Worm (Caenorhabditis elegans) whole organism, L4 larva: Measurements from ENCODE around the gene F22E5.8.
"Not testable (repeated sequence)": the region's sequence is repeated elsewhere in the genome, so short reads cannot be mapped to it uniquely, and the experiment has no call there.

Experiments
- D1046.2 ChIP-seq: fragments of 200-800 bp; sonication (Bioruptor generic); IDR thresholded peaks from 2 replicates; pipeline ENCODE4 v1.3.6; 2022; ENCODE audit warnings: missing genetic modification characterization, missing compliant biosample characterization
- F26F4.8 ChIP-seq: fragments of 200-800 bp; sonication (Bioruptor generic); conservative IDR thresholded peaks from 2 replicates; pipeline ENCODE4 v1.3.6; 2022; ENCODE audit warnings: missing genetic modification characterization, missing compliant biosample characterization
- Y5F2A.4 ChIP-seq: fragments of 200-800 bp; sonication (Bioruptor generic); optimal IDR thresholded peaks from 2 replicates; lab custom pipeline; 2018; ENCODE audit warnings: mild to moderate bottlenecking, missing genetic modification characterization, missing compliant biosample characterization
- ZK337.2 ChIP-seq: fragments of 200-800 bp; sonication (Bioruptor generic); IDR thresholded peaks from 2 replicates; pipeline ENCODE4 v1.3.6; 2022; ENCODE audit warnings: missing genetic modification reagents, missing genetic modification characterization, missing compliant biosample characterization
- ZK546.5 ChIP-seq, 2 experiments: sonication (generic microtip); optimal IDR thresholded peaks; 2 replicates each; lab custom pipeline; 2017; ENCODE audit warnings: missing biosample characterization in 2 of 2, missing genetic modification characterization in 2 of 2
- aha-1 ChIP-seq: fragments of 150-350 bp; peaks from one replicate; lab custom pipeline; 2014; ENCODE audit warnings: missing biosample characterization, missing genetic modification characterization
- ceh-82 ChIP-seq: sonication (generic microtip); optimal IDR thresholded peaks from 2 replicates; lab custom pipeline; 2017; ENCODE audit warnings: missing biosample characterization, missing genetic modification characterization
- ctbp-1 ChIP-seq: fragments of 200-800 bp; sonication (Bioruptor generic); IDR thresholded peaks from 2 replicates; pipeline ENCODE4 v1.3.6; 2022; ENCODE audit warnings: missing genetic modification reagents, missing genetic modification characterization, missing compliant biosample characterization
- daf-16 ChIP-seq, 3 experiments: sonication (generic microtip); optimal IDR thresholded peaks; 2 replicates each; lab custom pipeline; 2016 to 2017; ENCODE audit warnings: missing genetic modification characterization in 3 of 3, missing genetic modification reagents in 3 of 3, mild to moderate bottlenecking in 2 of 3, missing compliant biosample characterization in 2 of 3, missing biosample characterization in 1 of 3, moderate library complexity in 1 of 3
- daf-19 ChIP-seq: fragments of 200-800 bp; sonication (Bioruptor generic); conservative IDR thresholded peaks from 2 replicates; pipeline ENCODE4 v1.3.6; 2022; ENCODE audit warnings: missing genetic modification characterization, missing compliant biosample characterization
- dmd-8 ChIP-seq: fragments of 200-800 bp; sonication (Bioruptor generic); IDR thresholded peaks from 2 replicates; pipeline ENCODE4 v1.3.6; 2022; ENCODE audit warnings: missing genetic modification characterization, missing compliant biosample characterization
- duxl-1 ChIP-seq: sonication (generic microtip); optimal IDR thresholded peaks from 2 replicates; lab custom pipeline; 2016; ENCODE audit warnings: mild to moderate bottlenecking, missing genetic modification characterization, moderate library complexity, missing compliant biosample characterization; ENCODE audit not compliant: poor library complexity
- fkh-10 ChIP-seq: fragments of 150-350 bp; optimal IDR thresholded peaks from 2 replicates; lab custom pipeline; 2014; ENCODE audit warnings: missing biosample characterization, missing genetic modification reagents, missing genetic modification characterization
- fos-1 ChIP-seq: fragments of 150-350 bp; optimal IDR thresholded peaks from 2 replicates; lab custom pipeline; 2014; ENCODE audit warnings: missing biosample characterization, missing genetic modification characterization
- hlh-30 ChIP-seq: sonication (generic microtip); optimal IDR thresholded peaks from 2 replicates; lab custom pipeline; 2017; ENCODE audit warnings: antibody characterized with exemption, mild to moderate bottlenecking, missing genetic modification characterization, missing compliant biosample characterization; ENCODE audit not compliant: insufficient read depth
- hmg-1.1 ChIP-seq: fragments of 200-800 bp; sonication (Bioruptor generic); IDR thresholded peaks from 2 replicates; pipeline ENCODE4 v1.3.6; 2022; ENCODE audit warnings: missing genetic modification reagents, missing genetic modification characterization, missing compliant biosample characterization
- lin-29 ChIP-seq: fragments of 200-800 bp; sonication (Bioruptor generic); IDR thresholded peaks from 2 replicates; pipeline ENCODE4 v1.3.6; 2022; ENCODE audit warnings: missing genetic modification reagents, missing genetic modification characterization, missing compliant biosample characterization
- lin-38 ChIP-seq: fragments of 200-800 bp; sonication (Bioruptor generic); IDR thresholded peaks from 2 replicates; pipeline ENCODE4 v1.3.6; 2022; ENCODE audit warnings: missing genetic modification reagents, missing genetic modification characterization, missing compliant biosample characterization
- lir-3 ChIP-seq: sonication (generic microtip); optimal IDR thresholded peaks from 2 replicates; lab custom pipeline; 2016; ENCODE audit warnings: mild to moderate bottlenecking, missing genetic modification characterization, missing compliant biosample characterization
- mdl-1 ChIP-seq, 2 experiments: fragments of 150-350 bp in 1 of 2; sonication (generic microtip) in 1 of 2; optimal IDR thresholded peaks; 2 replicates each; lab custom pipeline; 2014 to 2017; ENCODE audit warnings: missing biosample characterization in 2 of 2, missing genetic modification characterization in 2 of 2
- mdt-29 ChIP-seq: fragments of 200-800 bp; sonication (Bioruptor generic); IDR thresholded peaks from 2 replicates; pipeline ENCODE4 v1.3.6; 2022; ENCODE audit warnings: missing genetic modification reagents, missing genetic modification characterization, missing compliant biosample characterization
- nhr-10 ChIP-seq: fragments of 150-350 bp; optimal IDR thresholded peaks from 2 replicates; lab custom pipeline; 2014; ENCODE audit warnings: missing biosample characterization, missing genetic modification characterization
- nhr-11 ChIP-seq: fragments of 150-350 bp; optimal IDR thresholded peaks from 2 replicates; lab custom pipeline; 2014; ENCODE audit warnings: missing biosample characterization, missing genetic modification characterization
- nhr-111 ChIP-seq: fragments of 200-800 bp; sonication (Bioruptor generic); optimal IDR thresholded peaks from 2 replicates; lab custom pipeline; 2018; ENCODE audit warnings: mild to moderate bottlenecking, missing genetic modification characterization, missing compliant biosample characterization
- nhr-28 ChIP-seq: fragments of 150-350 bp; optimal IDR thresholded peaks from 2 replicates; lab custom pipeline; 2014; ENCODE audit warnings: missing biosample characterization, missing genetic modification characterization
- nhr-48 ChIP-seq: sonication (generic microtip); optimal IDR thresholded peaks from 2 replicates; lab custom pipeline; 2016; ENCODE audit warnings: mild to moderate bottlenecking, missing genetic modification characterization, missing compliant biosample characterization
- sdz-12 ChIP-seq: fragments of 200-800 bp; sonication (Bioruptor generic); optimal IDR thresholded peaks from 2 replicates; lab custom pipeline; 2018; ENCODE audit warnings: mild to moderate bottlenecking, missing genetic modification characterization, missing compliant biosample characterization
- snpc-1.2 ChIP-seq: fragments of 200-800 bp; sonication (Bioruptor generic); IDR thresholded peaks from 2 replicates; pipeline ENCODE4 v1.3.6; 2022; ENCODE audit warnings: missing genetic modification reagents, missing genetic modification characterization, missing compliant biosample characterization
- snpc-4 ChIP-seq: fragments of 150-350 bp; optimal IDR thresholded peaks from 2 replicates; lab custom pipeline; 2014; ENCODE audit warnings: missing biosample characterization, missing genetic modification characterization
- spr-3 ChIP-seq: fragments of 200-800 bp; sonication (Bioruptor generic); optimal IDR thresholded peaks from 2 replicates; lab custom pipeline; 2018; ENCODE audit warnings: mild to moderate bottlenecking, missing genetic modification characterization, missing compliant biosample characterization
- unc-130 ChIP-seq: sonication (generic microtip); optimal IDR thresholded peaks from 2 replicates; lab custom pipeline; 2016; ENCODE audit warnings: missing genetic modification reagents, missing genetic modification characterization, missing compliant biosample characterization
- unc-62 ChIP-seq, 3 experiments: fragments of 150-350 bp in 1 of 3; sonication (generic microtip); optimal IDR thresholded peaks in 2 of 3; peaks in 1 of 3; 1 replicate in 1 of 3; 2 replicates in 2 of 3; lab custom pipeline; 2014 to 2017; ENCODE audit warnings: missing biosample characterization in 3 of 3, missing genetic modification characterization in 3 of 3, missing genetic modification reagents in 3 of 3, missing genotype in 1 of 3

F22E5.8 gene

DNA sequence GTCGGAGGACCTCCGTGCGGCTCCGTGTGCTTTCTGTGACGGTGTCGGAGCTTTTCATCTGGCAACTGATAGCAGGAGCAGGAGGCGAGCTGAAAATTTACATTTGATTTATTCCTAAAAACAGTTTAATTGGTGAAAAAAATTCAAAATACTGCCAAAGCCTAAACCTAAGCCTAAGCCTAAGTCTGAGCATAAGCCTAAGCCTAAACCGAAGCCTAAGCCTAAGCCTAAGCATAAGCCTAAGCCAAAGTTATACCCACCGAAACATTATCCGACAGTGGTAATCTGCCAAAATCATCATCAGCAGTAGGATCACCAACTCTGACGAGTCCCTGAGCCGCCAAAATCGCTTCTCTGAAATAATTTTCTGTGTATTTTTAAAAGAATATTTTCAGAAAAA is 44.9 kb downstream of the F22E5.8 start:
- TF ChIP-seq nhr-111 (GFP tag; lab: Kevin White, UChicago): no peak
- peak; percentile 96 for TF ChIP-seq aha-1

DNA sequence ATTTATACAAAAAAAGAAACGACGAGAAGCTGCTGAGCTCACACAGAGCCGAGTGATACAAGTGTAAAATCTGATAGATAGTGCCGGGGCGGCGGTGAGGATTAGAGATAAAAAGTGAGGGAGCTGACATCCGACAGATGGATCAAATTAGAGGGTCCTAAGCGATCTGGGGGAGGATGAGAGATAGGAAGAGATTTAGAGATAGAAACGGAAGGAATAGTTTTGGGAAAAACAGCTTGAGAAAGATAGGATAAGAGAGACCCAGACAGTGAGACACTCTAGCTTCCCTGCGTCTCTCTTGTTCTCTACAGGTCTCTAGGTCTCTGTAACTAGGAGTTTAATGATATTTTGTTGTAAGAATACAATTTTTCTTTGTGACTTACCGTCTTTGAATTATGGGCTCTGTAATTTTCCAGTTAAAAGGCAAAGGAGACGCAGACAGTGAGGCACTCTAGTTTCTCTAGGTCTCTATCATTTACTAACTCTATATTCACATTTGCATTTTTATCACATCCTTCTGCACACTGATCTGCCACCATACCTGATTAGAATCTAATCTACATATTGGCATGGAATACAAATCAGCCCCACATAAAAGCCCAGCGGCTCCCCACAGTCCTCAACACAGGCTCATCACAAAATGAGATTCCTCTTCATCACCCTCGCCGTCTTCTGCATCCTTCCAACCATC is 47.3 kb downstream of the F22E5.8 start, which contains the start of the genes sup-9 and nspf-1:
sup-9 (minus strand) TSS at position 43 of the 691 bp plus-strand sequence.
nspf-1 (plus strand) TSS at position 641 of the 691 bp plus-strand sequence.
- no peak for TF ChIP-seq duxl-1 (tag; lab: Kevin White, UChicago)
- no peak for TF ChIP-seq mdt-29
- TF ChIP-seq ceh-82 (tag; lab: Kevin White, UChicago): no peak
- no peak for TF ChIP-seq snpc-4
- TF ChIP-seq nhr-11 (tag; lab: Kevin White, UChicago): peak; percentile 9
- TF ChIP-seq nhr-48 (tag; lab: Kevin White, UChicago): no peak
- TF ChIP-seq Y5F2A.4 (GFP tag; lab: Kevin White, UChicago): no peak
- no peak for TF ChIP-seq hlh-30 (tag; lab: Kevin White, UChicago)
- no peak for TF ChIP-seq hmg-1.1 (GFP tag; lab: Robert Waterston, UW)
- TF ChIP-seq unc-130: no peak
- no peak for TF ChIP-seq nhr-10
- no peak for TF ChIP-seq ZK337.2
- TF ChIP-seq nhr-28: no peak
- TF ChIP-seq ctbp-1 (GFP tag; lab: Robert Waterston, UW): 0 out of 2 replicates have a peak, but pooled peaks have one; percentile 32
- TF ChIP-seq snpc-1.2 (GFP tag; lab: Robert Waterston, UW): no peak
- TF ChIP-seq daf-16 (GFP tag; optimal IDR thresholded peaks at IDR 0.05; lab: Kevin White, UChicago): peak in 1 of 2 experiments; percentile 45
- TF ChIP-seq daf-16 (tag; optimal IDR thresholded peaks at IDR 0.05; lab: Kevin White, UChicago): no peak
- TF ChIP-seq F26F4.8 (GFP tag; lab: Robert Waterston, UW): no peak
- TF ChIP-seq ZK546.5 (tag; optimal IDR thresholded peaks at IDR 0.05; lab: Kevin White, UChicago): no peak
- no peak for TF ChIP-seq dmd-8 (GFP tag; lab: Robert Waterston, UW)
- TF ChIP-seq lin-29: no peak
- TF ChIP-seq lir-3: no peak
- TF ChIP-seq, all 104 proteins: peak for 3

DNA sequence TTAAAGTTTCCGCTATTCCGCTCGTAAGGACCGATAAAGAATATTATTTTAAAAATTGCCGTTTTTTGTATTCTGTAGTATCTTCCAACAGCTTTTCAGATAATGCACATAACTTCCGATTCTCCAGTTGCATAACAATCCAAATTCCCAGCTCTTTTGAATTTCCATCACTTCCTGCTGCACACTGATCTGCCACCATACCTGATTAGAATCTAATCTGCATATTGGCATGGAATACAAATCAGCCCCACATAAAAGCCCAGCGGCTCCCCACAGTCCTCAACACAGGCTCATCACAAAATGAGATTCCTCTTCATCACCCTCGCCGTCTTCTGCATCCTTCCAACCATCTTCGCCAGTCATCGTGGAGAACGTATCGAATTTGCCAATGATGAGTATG is 48.8 kb downstream of the F22E5.8 start, which contains the start of gene nspf-2:
nspf-2 (plus strand) TSS at position 301 of the 400 bp plus-strand sequence.
- TF ChIP-seq daf-19 (GFP tag; lab: Robert Waterston, UW); fkh-10 (GFP tag; lab: Kevin White, UChicago); D1046.2 (GFP tag; lab: Robert Waterston, UW): not testable (repeated sequence)

DNA sequence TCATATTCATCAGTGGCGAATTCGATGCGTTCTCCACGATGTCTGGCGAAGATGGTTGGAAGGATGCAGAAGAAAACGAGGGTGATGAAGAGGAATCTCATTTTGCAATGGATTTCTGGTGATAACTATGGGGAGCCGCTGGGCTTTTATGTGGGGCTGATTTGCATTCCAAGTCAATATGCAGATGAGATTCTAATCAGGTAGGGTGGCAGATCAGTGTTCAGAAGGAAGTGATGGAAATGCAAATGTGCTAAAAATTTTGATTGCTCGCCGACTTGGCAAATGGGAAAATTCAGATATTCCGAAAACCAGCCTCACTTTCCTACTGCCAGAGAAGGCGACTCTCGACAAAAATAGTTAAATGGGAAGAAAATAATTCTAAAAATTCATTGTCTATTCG is 50.2 kb downstream of the F22E5.8 start, which contains the start of gene nspf-3:
nspf-3 (minus strand) TSS at position 101 of the 400 bp plus-strand sequence.
- TF ChIP-seq lin-38 (no peak), spr-3 (GFP tag; lab: Kevin White, UChicago) (no peak), unc-62 (GFP tag; optimal IDR thresholded peaks at IDR 0.05 in 1 of 2; lab: Kevin White, UChicago) (peak in 1 of 2 experiments; percentile 66), unc-62 (tag; optimal IDR thresholded peaks at IDR 0.05; lab: Kevin White, UChicago) (no peak), mdl-1 (tag; optimal IDR thresholded peaks at IDR 0.05; lab: Kevin White, UChicago) (no peak), sdz-12 (GFP tag; lab: Kevin White, UChicago) (no peak), fos-1 (tag; lab: Kevin White, UChicago) (no peak), snpc-4 (no peak)
